Fruit fly (Drosophila melanogaster) whole organism, embryonic: ENCODE measurements around the gene Rrp45.

Experiments used
- CG10267 ChIP-seq: fragments of 200-800 bp; sonication (Bioruptor generic); optimal IDR thresholded peaks from 2 replicates; lab custom pipeline; 2018; ENCODE audit warnings: missing biosample characterization, mild to moderate bottlenecking, missing genetic modification characterization, moderate library complexity
- CG10366 ChIP-seq: fragments of 200-800 bp; sonication (Bioruptor generic); IDR thresholded peaks from 2 replicates; pipeline ENCODE4 v1.3.6; 2022; ENCODE audit warnings: missing biosample characterization, missing genetic modification characterization
- CG11695 ChIP-seq: fragments of 200-800 bp; sonication (Bioruptor generic); IDR thresholded peaks from 3 replicates; pipeline ENCODE4 v1.3.6; 2022; ENCODE audit warnings: missing biosample characterization, missing genetic modification characterization
- CG12219 ChIP-seq: fragments of 200-800 bp; sonication (Bioruptor generic); optimal IDR thresholded peaks from 3 replicates; lab custom pipeline; 2018; ENCODE audit warnings: missing biosample characterization, mild to moderate bottlenecking, missing genetic modification characterization
- CG12236 ChIP-seq: fragments of 200-800 bp; sonication (Bioruptor generic); optimal IDR thresholded peaks from 2 replicates; lab custom pipeline; 2016; ENCODE audit warnings: missing biosample characterization, missing genetic modification characterization
- CG12391 ChIP-seq: fragments of 200-800 bp; sonication (Bioruptor generic); optimal IDR thresholded peaks from 3 replicates; lab custom pipeline; 2018; ENCODE audit warnings: missing biosample characterization, mild to moderate bottlenecking, missing genetic modification characterization, moderate library complexity
- CG14441 ChIP-seq: fragments of 200-800 bp; sonication (Bioruptor generic); IDR thresholded peaks from 2 replicates; pipeline ENCODE4 v1.3.6; 2022; ENCODE audit warnings: missing biosample characterization, missing genetic modification characterization
- CG14667 ChIP-seq: fragments of 200-800 bp; sonication (Bioruptor generic); IDR thresholded peaks from 2 replicates; pipeline ENCODE4 v1.3.6; 2022; ENCODE audit warnings: missing biosample characterization, missing genetic modification characterization
- CG1603 ChIP-seq: fragments of 200-800 bp; sonication (Bioruptor generic); optimal IDR thresholded peaks from 2 replicates; lab custom pipeline; 2019; ENCODE audit warnings: missing biosample characterization, mild to moderate bottlenecking, missing genetic modification characterization, moderate library complexity
- CG1647 ChIP-seq: fragments of 200-800 bp; sonication (Bioruptor generic); optimal IDR thresholded peaks from 3 replicates; lab custom pipeline; 2016; ENCODE audit warnings: missing biosample characterization, missing genetic modification characterization
- CG17328 ChIP-seq: fragments of 200-800 bp; sonication (Bioruptor generic); IDR thresholded peaks from 2 replicates; pipeline ENCODE4 v1.3.6; 2022; ENCODE audit warnings: missing biosample characterization, missing genetic modification characterization
- CG17612 ChIP-seq: fragments of 200-800 bp; sonication (Bioruptor generic); IDR thresholded peaks from 2 replicates; pipeline ENCODE4 v1.3.6; 2022; ENCODE audit warnings: missing biosample characterization, missing genetic modification characterization
- CG17802 ChIP-seq: fragments of 200-800 bp; sonication (Bioruptor generic); optimal IDR thresholded peaks from 2 replicates; lab custom pipeline; 2018; ENCODE audit warnings: missing biosample characterization, mild to moderate bottlenecking, missing genetic modification characterization, moderate library complexity
- CG18619 ChIP-seq: fragments of 200-800 bp; sonication (Bioruptor generic); optimal IDR thresholded peaks from 3 replicates; lab custom pipeline; 2017; ENCODE audit warnings: missing biosample characterization, mild to moderate bottlenecking, missing genetic modification characterization
- CG30403 ChIP-seq: fragments of 200-800 bp; sonication (Bioruptor generic); optimal IDR thresholded peaks from 3 replicates; lab custom pipeline; 2016; ENCODE audit warnings: missing biosample characterization, missing genetic modification characterization
- CG4328 ChIP-seq: fragments of 200-800 bp; sonication (Bioruptor generic); optimal IDR thresholded peaks from 3 replicates; lab custom pipeline; 2017; ENCODE audit warnings: missing biosample characterization, missing genetic modification reagents, missing genetic modification characterization
- CG4707 ChIP-seq: fragments of 200-800 bp; sonication (Bioruptor generic); optimal IDR thresholded peaks from 2 replicates; lab custom pipeline; 2018; ENCODE audit warnings: missing biosample characterization, mild to moderate bottlenecking, missing genetic modification characterization, moderate library complexity
- CG4730 ChIP-seq: fragments of 200-800 bp; sonication (Bioruptor generic); IDR thresholded peaks from 2 replicates; pipeline ENCODE4 v1.3.6; 2022; ENCODE audit warnings: missing biosample characterization, missing genetic modification characterization
- CG9215 ChIP-seq: fragments of 200-800 bp; sonication (Bioruptor generic); IDR thresholded peaks from 2 replicates; pipeline ENCODE4 v1.3.6; 2022; ENCODE audit warnings: missing biosample characterization, missing genetic modification characterization
- Chrac-16 ChIP-seq: fragments of 200-800 bp; sonication (Bioruptor generic); optimal IDR thresholded peaks from 3 replicates; lab custom pipeline; 2016; ENCODE audit warnings: missing biosample characterization, missing genetic modification characterization
- D19B ChIP-seq: fragments of 200-800 bp; sonication (Bioruptor generic); optimal IDR thresholded peaks from 2 replicates; lab custom pipeline; 2017; ENCODE audit warnings: missing biosample characterization, mild to moderate bottlenecking, missing genetic modification characterization
- Drgx ChIP-seq: fragments of 200-800 bp; sonication (Bioruptor generic); IDR thresholded peaks from 2 replicates; pipeline ENCODE4 v1.3.6; 2022; ENCODE audit warnings: missing biosample characterization, missing genetic modification characterization
- Fer1 ChIP-seq: fragments of 200-800 bp; sonication (Bioruptor generic); optimal IDR thresholded peaks from 2 replicates; lab custom pipeline; 2017; ENCODE audit warnings: missing biosample characterization, mild to moderate bottlenecking, missing genetic modification characterization
- HLH4C ChIP-seq: fragments of 200-800 bp; sonication (Bioruptor generic); IDR thresholded peaks from 3 replicates; pipeline ENCODE4 v1.3.6; 2022; ENCODE audit warnings: missing biosample characterization, missing genetic modification characterization; ENCODE audit not compliant: partially characterized antibody
- Hmr ChIP-seq: fragments of 200-800 bp; sonication (Bioruptor generic); optimal IDR thresholded peaks from 3 replicates; lab custom pipeline; 2017; ENCODE audit warnings: mild to moderate bottlenecking, missing biosample characterization, missing genetic modification reagents, missing genetic modification characterization
- Hr51 ChIP-seq, 2 experiments: fragments of 200-800 bp; sonication (Bioruptor generic); optimal IDR thresholded peaks; 2 replicates in 1 of 2; 3 replicates in 1 of 2; lab custom pipeline; 2016 to 2018; ENCODE audit warnings: missing biosample characterization in 2 of 2, missing genetic modification characterization in 2 of 2, mild to moderate bottlenecking in 1 of 2, moderate library complexity in 1 of 2
- MTF-1 ChIP-seq: fragments of 200-800 bp; sonication (Bioruptor generic); optimal IDR thresholded peaks from 2 replicates; lab custom pipeline; 2018; ENCODE audit warnings: missing biosample characterization, mild to moderate bottlenecking, missing genetic modification characterization, borderline replicate concordance
- Meics ChIP-seq: fragments of 200-800 bp; sonication (Bioruptor generic); optimal IDR thresholded peaks from 2 replicates; lab custom pipeline; 2017; ENCODE audit warnings: missing biosample characterization, mild to moderate bottlenecking, missing genetic modification characterization
- Mrtf ChIP-seq: fragments of 200-800 bp; sonication (Bioruptor generic); IDR thresholded peaks from 3 replicates; pipeline ENCODE4 v1.3.6; 2022; ENCODE audit warnings: missing biosample characterization, missing genetic modification characterization
- Opbp ChIP-seq: fragments of 200-800 bp; sonication (Bioruptor generic); IDR thresholded peaks from 3 replicates; pipeline ENCODE4 v1.3.6; 2022; ENCODE audit warnings: missing biosample characterization, missing genetic modification characterization; ENCODE audit not compliant: partially characterized antibody
- Pdp1 ChIP-seq, 2 experiments: fragments of 200-800 bp; sonication (Bioruptor generic); optimal IDR thresholded peaks; 3 replicates each; lab custom pipeline; 2016; ENCODE audit warnings: missing biosample characterization in 2 of 2, missing genetic modification characterization in 2 of 2, mild to moderate bottlenecking in 1 of 2, moderate library complexity in 1 of 2
- Rfx ChIP-seq: fragments of 200-800 bp; sonication (Bioruptor generic); IDR thresholded peaks from 2 replicates; pipeline ENCODE4 v1.3.6; 2022; ENCODE audit warnings: missing biosample characterization, missing genetic modification characterization
- cato ChIP-seq: fragments of 200-800 bp; sonication (Bioruptor generic); optimal IDR thresholded peaks from 2 replicates; lab custom pipeline; 2016; ENCODE audit warnings: missing biosample characterization, missing genetic modification characterization, borderline replicate concordance
- chm ChIP-seq: fragments of 200-800 bp; sonication (Bioruptor generic); IDR thresholded peaks from 2 replicates; pipeline ENCODE4 v1.3.6; 2022; ENCODE audit warnings: missing biosample characterization, missing genetic modification characterization
- crp ChIP-seq, 2 experiments: fragments of 200-800 bp; sonication (Bioruptor generic); optimal IDR thresholded peaks; 2 replicates in 1 of 2; 3 replicates in 1 of 2; lab custom pipeline; 2017; ENCODE audit warnings: missing biosample characterization in 2 of 2, missing genetic modification characterization in 2 of 2, mild to moderate bottlenecking in 1 of 2, moderate library complexity in 1 of 2
- cwo ChIP-seq: fragments of 200-800 bp; sonication (Bioruptor generic); optimal IDR thresholded peaks from 3 replicates; lab custom pipeline; 2017; ENCODE audit warnings: missing biosample characterization, missing genetic modification characterization, mild to moderate bottlenecking, moderate library complexity, missing genetic modification reagents
- dimm ChIP-seq: fragments of 200-800 bp; sonication (Bioruptor generic); IDR thresholded peaks from 2 replicates; pipeline ENCODE4 v1.3.6; 2022; ENCODE audit warnings: missing biosample characterization, missing genetic modification characterization
- dm ChIP-seq: fragments of 200-800 bp; sonication (Bioruptor generic); optimal IDR thresholded peaks from 3 replicates; lab custom pipeline; 2016; ENCODE audit warnings: missing biosample characterization, missing genetic modification characterization
- dmrt99B ChIP-seq: fragments of 200-800 bp; sonication (Bioruptor generic); optimal IDR thresholded peaks from 2 replicates; lab custom pipeline; 2018; ENCODE audit warnings: missing biosample characterization, mild to moderate bottlenecking, missing genetic modification characterization, moderate library complexity
- ems ChIP-seq: fragments of 200-800 bp; sonication (Bioruptor generic); optimal IDR thresholded peaks from 3 replicates; lab custom pipeline; 2016; ENCODE audit warnings: missing biosample characterization, missing genetic modification characterization
- fd102C ChIP-seq: fragments of 200-800 bp; sonication (Bioruptor generic); optimal IDR thresholded peaks from 2 replicates; lab custom pipeline; 2018; ENCODE audit warnings: missing biosample characterization, mild to moderate bottlenecking, missing genetic modification characterization, moderate library complexity
- hbn ChIP-seq: fragments of 200-800 bp; sonication (Bioruptor generic); IDR thresholded peaks from 2 replicates; pipeline ENCODE4 v1.3.6; 2022; ENCODE audit warnings: missing biosample characterization, missing genetic modification characterization; ENCODE audit not compliant: partially characterized antibody
- mld ChIP-seq: fragments of 200-800 bp; sonication (Bioruptor generic); IDR thresholded peaks from 3 replicates; pipeline ENCODE4 v1.3.6; 2022; ENCODE audit warnings: missing biosample characterization, missing genetic modification characterization; ENCODE audit not compliant: partially characterized antibody
- pfk ChIP-seq: fragments of 200-800 bp; sonication (Bioruptor generic); optimal IDR thresholded peaks from 2 replicates; lab custom pipeline; 2018; ENCODE audit warnings: missing biosample characterization, mild to moderate bottlenecking, missing genetic modification characterization, moderate library complexity
- run ChIP-seq: fragments of 200-800 bp; sonication (Bioruptor generic); optimal IDR thresholded peaks from 3 replicates; lab custom pipeline; 2018; ENCODE audit warnings: missing biosample characterization, mild to moderate bottlenecking, missing genetic modification characterization
- slou ChIP-seq: fragments of 200-800 bp; sonication (Bioruptor generic); optimal IDR thresholded peaks from 3 replicates; lab custom pipeline; 2016; ENCODE audit warnings: missing biosample characterization, missing genetic modification characterization
- sqz ChIP-seq: fragments of 200-800 bp; sonication (Bioruptor generic); optimal IDR thresholded peaks from 3 replicates; lab custom pipeline; 2018; ENCODE audit warnings: missing biosample characterization, mild to moderate bottlenecking, missing genetic modification characterization
- stc ChIP-seq: fragments of 200-800 bp; sonication (Bioruptor generic); IDR thresholded peaks from 2 replicates; pipeline ENCODE4 v1.3.6; 2022; ENCODE audit warnings: missing biosample characterization, missing genetic modification characterization
- trem ChIP-seq: fragments of 200-800 bp; optimal IDR thresholded peaks from 3 replicates; lab custom pipeline; 2019; ENCODE audit warnings: missing biosample characterization, mild to moderate bottlenecking, missing genetic modification characterization, moderate library complexity

The Rrp45 gene

dm6 chrX:16833097-16833496, 42.0 kb upstream of the Rrp45 start (continued):
- TF ChIP-seq trem (tag; lab: Kevin White, UChicago) (peak; percentile 74), Rfx (GFP tag; lab: Robert Waterston, UW) (peak; percentile 68), CG1603 (tag; lab: Kevin White, UChicago) (peak; percentile 91), MTF-1 (GFP tag; lab: Kevin White, UChicago) (peak; percentile 41), CG12219 (peak; percentile 80), slou (GFP tag; lab: Kevin White, UChicago) (peak; percentile 26), CG11695 (GFP tag; lab: Robert Waterston, UW) (peak; percentile 61; the same call in 2 of the 3 replicates), Chrac-16 (GFP tag; lab: Kevin White, UChicago) (peak; percentile 61), CG4730 (GFP tag; lab: Robert Waterston, UW) (peak; percentile 58), fd102C (GFP tag; lab: Kevin White, UChicago) (no peak), CG4328 (GFP tag; lab: Kevin White, UChicago) (peak; percentile 19), CG17328 (GFP tag; lab: Robert Waterston, UW) (peak; percentile 88), dimm (GFP tag; lab: Robert Waterston, UW) (no peak), Mrtf (GFP tag; lab: Robert Waterston, UW) (peak; percentile 67), run (peak; percentile 65), CG1647 (GFP tag; lab: Kevin White, UChicago) (peak; percentile 63), CG30403 (GFP tag; lab: Kevin White, UChicago) (peak; percentile 74), CG4707 (GFP tag; lab: Kevin White, UChicago) (peak; percentile 65), Drgx (GFP tag; lab: Robert Waterston, UW) (peak; percentile 86), CG14441 (GFP tag; lab: Robert Waterston, UW) (peak; percentile 70), chm (GFP tag; lab: Robert Waterston, UW) (no peak), Meics (GFP tag; lab: Kevin White, UChicago) (peak; percentile 56), ems (GFP tag; lab: Kevin White, UChicago) (peak; percentile 61), dm (GFP tag; lab: Kevin White, UChicago) (peak; percentile 15), Pdp1 (GFP tag; optimal IDR thresholded peaks at IDR 0.05; lab: Kevin White, UChicago) (peak; percentile 63 to 89), pfk (no peak), hbn (GFP tag; lab: Robert Waterston, UW) (no peak), HLH4C (no peak), Fer1 (peak; percentile 57), CG10366 (GFP tag; lab: Robert Waterston, UW) (peak; percentile 79), CG10267 (peak; percentile 65), mld (no peak), CG17802 (tag; lab: Kevin White, UChicago) (peak; percentile 39), CG12391 (tag; lab: Kevin White, UChicago) (peak; percentile 76), CG12236 (GFP tag; lab: Kevin White, UChicago) (peak; percentile 51), stc (GFP tag; lab: Robert Waterston, UW) (peak; percentile 76), CG17612 (0 out of 2 replicates have a peak, but pooled peaks have one; percentile 35), CG9215 (GFP tag; lab: Robert Waterston, UW) (peak; percentile 53), crp (GFP tag; optimal IDR thresholded peaks at IDR 0.05; lab: Kevin White, UChicago) (peak in 1 of 2 experiments; percentile 13), Hmr (GFP tag; lab: Kevin White, UChicago) (peak; percentile 42), Opbp (GFP tag; lab: Robert Waterston, UW) (no peak), cato (GFP tag; lab: Kevin White, UChicago) (peak; percentile 59), CG18619 (peak; percentile 50), dmrt99B (tag; lab: Kevin White, UChicago) (peak; percentile 88), Hr51 (GFP tag; optimal IDR thresholded peaks at IDR 0.05; lab: Kevin White, UChicago) (peak; percentile 21 to 81), CG14667 (GFP tag; lab: Robert Waterston, UW) (peak; percentile 70; the same call in 1 of the 2 replicates), D19B (peak; percentile 19), cwo (GFP tag; lab: Kevin White, UChicago) (peak; percentile 36), sqz (GFP tag; lab: Kevin White, UChicago) (peak; percentile 10)
